Fruit fly (Drosophila melanogaster) whole organism, embryonic: ENCODE data around the gene msd1.

Experiments used
- CG10147 ChIP-seq: fragments of 200-800 bp; sonication (Bioruptor generic); optimal IDR thresholded peaks from 2 replicates; lab custom pipeline; 2019; ENCODE audit warnings: missing biosample characterization, mild to moderate bottlenecking, missing genetic modification characterization, moderate library complexity
- CG10267 ChIP-seq: fragments of 200-800 bp; sonication (Bioruptor generic); optimal IDR thresholded peaks from 2 replicates; lab custom pipeline; 2018; ENCODE audit warnings: missing biosample characterization, mild to moderate bottlenecking, missing genetic modification characterization, moderate library complexity
- CG10274 ChIP-seq: fragments of 200-800 bp; sonication (Bioruptor generic); optimal IDR thresholded peaks from 3 replicates; lab custom pipeline; 2017; ENCODE audit warnings: missing biosample characterization, mild to moderate bottlenecking, missing genetic modification characterization
- CG11093 ChIP-seq: fragments of 200-800 bp; sonication (Bioruptor generic); IDR thresholded peaks from 3 replicates; pipeline ENCODE4 v1.3.6; 2022; ENCODE audit warnings: missing biosample characterization, missing genetic modification characterization
- CG11247 ChIP-seq: fragments of 200-800 bp; sonication (Bioruptor generic); IDR thresholded peaks from 2 replicates; pipeline ENCODE4 v1.3.6; 2022; ENCODE audit warnings: missing biosample characterization, missing genetic modification characterization
- CG11696 ChIP-seq: fragments of 200-800 bp; sonication (Bioruptor generic); IDR thresholded peaks from 2 replicates; pipeline ENCODE4 v1.3.6; 2022; ENCODE audit warnings: missing biosample characterization, missing genetic modification characterization
- CG1233 ChIP-seq: fragments of 200-800 bp; sonication (Bioruptor generic); optimal IDR thresholded peaks from 4 replicates; lab custom pipeline; 2018; ENCODE audit warnings: missing biosample characterization, mild to moderate bottlenecking, missing genetic modification characterization
- CG12659 ChIP-seq: fragments of 200-800 bp; sonication (Bioruptor generic); optimal IDR thresholded peaks from 3 replicates; lab custom pipeline; 2017; ENCODE audit warnings: mild to moderate bottlenecking, missing biosample characterization, missing genetic modification reagents, missing genetic modification characterization
- CG13424 ChIP-seq: fragments of 200-800 bp; sonication (Bioruptor generic); optimal IDR thresholded peaks from 2 replicates; lab custom pipeline; 2019; ENCODE audit warnings: missing biosample characterization, mild to moderate bottlenecking, missing genetic modification characterization, moderate library complexity
- CG17186 ChIP-seq: fragments of 200-800 bp; sonication (Bioruptor generic); optimal IDR thresholded peaks from 3 replicates; lab custom pipeline; 2017; ENCODE audit warnings: missing biosample characterization, missing genetic modification reagents, missing genetic modification characterization
- CG17385 ChIP-seq: fragments of 200-800 bp; sonication (Bioruptor generic); optimal IDR thresholded peaks from 3 replicates; lab custom pipeline; 2018; ENCODE audit warnings: missing biosample characterization, mild to moderate bottlenecking, missing genetic modification characterization
- CG17802 ChIP-seq: fragments of 200-800 bp; sonication (Bioruptor generic); optimal IDR thresholded peaks from 2 replicates; lab custom pipeline; 2018; ENCODE audit warnings: missing biosample characterization, mild to moderate bottlenecking, missing genetic modification characterization, moderate library complexity
- CG18476 ChIP-seq: fragments of 200-800 bp; sonication (Bioruptor generic); optimal IDR thresholded peaks from 2 replicates; lab custom pipeline; 2016; ENCODE audit warnings: missing biosample characterization, mild to moderate bottlenecking, missing genetic modification characterization
- CG18764 ChIP-seq: fragments of 200-800 bp; sonication (Bioruptor generic); optimal IDR thresholded peaks from 3 replicates; lab custom pipeline; 2016; ENCODE audit warnings: missing biosample characterization, missing genetic modification characterization
- CG2116 ChIP-seq: fragments of 200-800 bp; sonication (Bioruptor generic); optimal IDR thresholded peaks from 3 replicates; lab custom pipeline; 2018; ENCODE audit warnings: missing biosample characterization, mild to moderate bottlenecking, missing genetic modification characterization
- CG30431 ChIP-seq: fragments of 200-800 bp; sonication (Bioruptor generic); optimal IDR thresholded peaks from 2 replicates; lab custom pipeline; 2017; ENCODE audit warnings: missing biosample characterization, missing genetic modification characterization
- CG32772 ChIP-seq: fragments of 200-800 bp; sonication (Bioruptor generic); IDR thresholded peaks from 2 replicates; pipeline ENCODE4 v1.3.6; 2022; ENCODE audit warnings: missing biosample characterization, missing genetic modification characterization
- CG43689 ChIP-seq: fragments of 200-800 bp; sonication (Bioruptor generic); IDR thresholded peaks from 2 replicates; pipeline ENCODE4 v1.3.6; 2022; ENCODE audit warnings: missing biosample characterization, missing genetic modification characterization
- CG4404 ChIP-seq: fragments of 200-800 bp; sonication (Bioruptor generic); IDR thresholded peaks from 2 replicates; pipeline ENCODE4 v1.3.6; 2022; ENCODE audit warnings: missing biosample characterization, missing genetic modification characterization
- CG5180 ChIP-seq: fragments of 200-800 bp; sonication (Bioruptor generic); optimal IDR thresholded peaks from 3 replicates; lab custom pipeline; 2017; ENCODE audit warnings: missing biosample characterization, missing genetic modification characterization, mild to moderate bottlenecking, moderate library complexity, missing genetic modification reagents
- CG5953 ChIP-seq: fragments of 200-800 bp; sonication (Bioruptor generic); IDR thresholded peaks from 2 replicates; pipeline ENCODE4 v1.3.6; 2022; ENCODE audit warnings: missing biosample characterization, missing genetic modification characterization
- CG6654 ChIP-seq: fragments of 200-800 bp; sonication (Bioruptor generic); optimal IDR thresholded peaks from 2 replicates; lab custom pipeline; 2017; ENCODE audit warnings: missing biosample characterization, mild to moderate bottlenecking, missing genetic modification characterization
- CG7963 ChIP-seq: fragments of 200-800 bp; sonication (Bioruptor generic); IDR thresholded peaks from 3 replicates; pipeline ENCODE4 v1.3.6; 2022; ENCODE audit warnings: missing biosample characterization, missing genetic modification characterization; ENCODE audit not compliant: partially characterized antibody
- CG8388 ChIP-seq: fragments of 200-800 bp; sonication (Bioruptor generic); optimal IDR thresholded peaks from 2 replicates; lab custom pipeline; 2019; ENCODE audit warnings: missing biosample characterization, mild to moderate bottlenecking, missing genetic modification characterization, moderate library complexity
- CG9727 ChIP-seq: fragments of 200-800 bp; sonication (Bioruptor generic); optimal IDR thresholded peaks from 3 replicates; lab custom pipeline; 2017; ENCODE audit warnings: missing biosample characterization, mild to moderate bottlenecking, missing genetic modification characterization
- D19B ChIP-seq: fragments of 200-800 bp; sonication (Bioruptor generic); optimal IDR thresholded peaks from 2 replicates; lab custom pipeline; 2017; ENCODE audit warnings: missing biosample characterization, mild to moderate bottlenecking, missing genetic modification characterization
- ERR ChIP-seq: fragments of 200-800 bp; sonication (Bioruptor generic); optimal IDR thresholded peaks from 2 replicates; lab custom pipeline; 2016; ENCODE audit warnings: missing biosample characterization, missing genetic modification characterization
- H2.0 ChIP-seq: fragments of 200-800 bp; sonication (Bioruptor generic); IDR thresholded peaks from 2 replicates; pipeline ENCODE4 v1.3.6; 2022; ENCODE audit warnings: missing biosample characterization, missing genetic modification characterization
- Hr3 ChIP-seq: fragments of 200-800 bp; sonication (Bioruptor generic); optimal IDR thresholded peaks from 3 replicates; lab custom pipeline; 2016; ENCODE audit warnings: missing biosample characterization, missing genetic modification characterization
- Jarid2 ChIP-seq: fragments of 200-800 bp; sonication (Bioruptor generic); optimal IDR thresholded peaks from 3 replicates; lab custom pipeline; 2017; ENCODE audit warnings: mild to moderate bottlenecking, missing biosample characterization, missing genetic modification reagents, missing genetic modification characterization
- Mrtf ChIP-seq: fragments of 200-800 bp; sonication (Bioruptor generic); IDR thresholded peaks from 3 replicates; pipeline ENCODE4 v1.3.6; 2022; ENCODE audit warnings: missing biosample characterization, missing genetic modification characterization
- PHDP ChIP-seq: fragments of 200-800 bp; sonication (Bioruptor generic); optimal IDR thresholded peaks from 3 replicates; lab custom pipeline; 2018; ENCODE audit warnings: missing biosample characterization, mild to moderate bottlenecking, missing genetic modification characterization, moderate library complexity
- Sox100B ChIP-seq: fragments of 200-800 bp; sonication (Bioruptor generic); optimal IDR thresholded peaks from 3 replicates; lab custom pipeline; 2018; ENCODE audit warnings: missing biosample characterization, mild to moderate bottlenecking, missing genetic modification characterization
- Trl ChIP-seq, 3 experiments: fragments of >200 bp in 2 of 3; fragments of 200-800 bp in 1 of 3; sonication (Bioruptor generic) in 1 of 3; optimal IDR thresholded peaks; 2 replicates in 1 of 3; 3 replicates in 2 of 3; lab custom pipeline; 2016 to 2017; ENCODE audit warnings: missing biosample characterization in 1 of 3, missing genetic modification characterization in 1 of 3
- amos ChIP-seq: fragments of 200-800 bp; sonication (Bioruptor generic); IDR thresholded peaks from 2 replicates; pipeline ENCODE4 v1.3.6; 2022; ENCODE audit warnings: missing biosample characterization, missing genetic modification characterization; ENCODE audit not compliant: partially characterized antibody
- caup ChIP-seq: fragments of 200-800 bp; sonication (Bioruptor generic); optimal IDR thresholded peaks from 3 replicates; lab custom pipeline; 2017; ENCODE audit warnings: missing biosample characterization, mild to moderate bottlenecking, missing genetic modification characterization, moderate library complexity; ENCODE audit not compliant: severe bottlenecking
- croc ChIP-seq: fragments of 200-800 bp; sonication (Bioruptor generic); conservative IDR thresholded peaks from 3 replicates; pipeline ENCODE4 v1.3.6; 2022; ENCODE audit warnings: missing biosample characterization, missing genetic modification characterization
- esg ChIP-seq: fragments of 200-800 bp; sonication (Bioruptor generic); conservative IDR thresholded peaks from 2 replicates; pipeline ENCODE4 v1.3.6; 2022; ENCODE audit warnings: missing biosample characterization, missing genetic modification characterization
- grau ChIP-seq: fragments of 200-800 bp; optimal IDR thresholded peaks from 3 replicates; lab custom pipeline; 2019; ENCODE audit warnings: missing biosample characterization, mild to moderate bottlenecking, missing genetic modification characterization, moderate library complexity
- her ChIP-seq: fragments of 200-800 bp; sonication (Bioruptor generic); optimal IDR thresholded peaks from 2 replicates; lab custom pipeline; 2016; ENCODE audit warnings: missing biosample characterization, missing genetic modification characterization
- nmo ChIP-seq: fragments of 200-800 bp; sonication (Bioruptor generic); optimal IDR thresholded peaks from 2 replicates; lab custom pipeline; 2018; ENCODE audit warnings: missing biosample characterization, mild to moderate bottlenecking, missing genetic modification characterization, moderate library complexity
- odd ChIP-seq: fragments of 200-800 bp; sonication (Bioruptor generic); optimal IDR thresholded peaks from 2 replicates; lab custom pipeline; 2017; ENCODE audit warnings: missing biosample characterization, mild to moderate bottlenecking, missing genetic modification characterization
- pita ChIP-seq: fragments of 200-800 bp; sonication (Bioruptor generic); optimal IDR thresholded peaks from 2 replicates; lab custom pipeline; 2017; ENCODE audit warnings: missing biosample characterization, mild to moderate bottlenecking, missing genetic modification characterization
- seq ChIP-seq: fragments of 200-800 bp; sonication (Bioruptor generic); IDR thresholded peaks from 2 replicates; pipeline ENCODE4 v1.3.6; 2022; ENCODE audit warnings: missing biosample characterization, missing genetic modification characterization
- sima ChIP-seq: fragments of 200-800 bp; sonication (Bioruptor generic); optimal IDR thresholded peaks from 2 replicates; lab custom pipeline; 2016; ENCODE audit warnings: missing biosample characterization, missing genetic modification characterization
- slbo ChIP-seq: fragments of 200-800 bp; sonication (Bioruptor generic); IDR thresholded peaks from 2 replicates; pipeline ENCODE4 v1.3.6; 2022; ENCODE audit warnings: missing biosample characterization, missing genetic modification characterization
- toy ChIP-seq: fragments of 200-800 bp; sonication (Bioruptor generic); IDR thresholded peaks from 2 replicates; pipeline ENCODE4 v1.3.6; 2022; ENCODE audit warnings: missing biosample characterization, missing genetic modification characterization
- twi ChIP-seq: fragments of 200-800 bp; optimal IDR thresholded peaks from 2 replicates; lab custom pipeline; 2019; ENCODE audit warnings: missing biosample characterization, mild to moderate bottlenecking, missing genetic modification characterization, moderate library complexity

The msd1 gene

dm6 chr3L:1319097-1319725, 12.3 kb upstream of the msd1 start (continued):
- TF ChIP-seq seq (GFP tag; lab: Robert Waterston, UW) (peak; percentile 58; the same call in 1 of the 2 replicates), CG1233 (GFP tag; lab: Kevin White, UChicago) (peak; percentile 64), slbo (peak; percentile 48; the same call in 1 of the 2 replicates), CG5180 (GFP tag; lab: Kevin White, UChicago) (peak; percentile 73), CG30431 (GFP tag; lab: Kevin White, UChicago) (peak; percentile 42), croc (peak; percentile 79), CG2116 (GFP tag; lab: Kevin White, UChicago) (peak; percentile 19), CG7963 (GFP tag; lab: Robert Waterston, UW) (no peak), grau (peak; percentile 66), Mrtf (GFP tag; lab: Robert Waterston, UW) (peak; percentile 56; the same call in 1 of the 3 replicates), CG5953 (peak; percentile 80), CG18476 (GFP tag; lab: Kevin White, UChicago) (peak; percentile 65), CG43689 (peak; percentile 30; the same call in 1 of the 2 replicates), CG13424 (tag; lab: Kevin White, UChicago) (peak; percentile 81), Hr3 (peak; percentile 48), pita (GFP tag; lab: Kevin White, UChicago) (no peak), sima (no peak), CG18764 (GFP tag; lab: Kevin White, UChicago) (peak; percentile 64), D19B (GFP tag; lab: Kevin White, UChicago) (no peak), amos (GFP tag; lab: Robert Waterston, UW) (no peak), twi (tag; lab: Kevin White, UChicago) (peak; percentile 26), esg (GFP tag; lab: Robert Waterston, UW) (peak; percentile 74), PHDP (tag; lab: Kevin White, UChicago) (peak; percentile 72), CG17186 (GFP tag; lab: Kevin White, UChicago) (peak; percentile 39), CG6654 (GFP tag; lab: Kevin White, UChicago) (peak; percentile 51), CG17802 (peak; percentile 71), CG10147 (GFP tag; lab: Kevin White, UChicago) (peak; percentile 44), odd (GFP tag; lab: Kevin White, UChicago) (peak; percentile 72), Jarid2 (peak; percentile 7), CG8388 (peak; percentile 79), nmo (peak; percentile 85), CG12659 (peak; percentile 74), toy (no peak), H2.0 (GFP tag; lab: Robert Waterston, UW) (peak; percentile 76), Trl (optimal IDR thresholded peaks at IDR 0.05; lab: Kevin White, UChicago) (no peak), Trl (GFP tag; optimal IDR thresholded peaks at IDR 0.05; lab: Kevin White, UChicago) (peak; percentile 60), CG11696 (GFP tag; lab: Robert Waterston, UW) (no peak), CG32772 (peak; percentile 86), CG4404 (GFP tag; lab: Robert Waterston, UW) (0 out of 2 replicates have a peak, but pooled peaks have one; percentile 29), CG11093 (GFP tag; lab: Robert Waterston, UW) (peak; percentile 66; the same call in 2 of the 3 replicates), caup (GFP tag; lab: Kevin White, UChicago) (peak; percentile 24), Sox100B (peak; percentile 75), CG11247 (GFP tag; lab: Robert Waterston, UW) (peak; percentile 66), CG10274 (GFP tag; lab: Kevin White, UChicago) (peak; percentile 10), ERR (GFP tag; lab: Kevin White, UChicago) (no peak), her (GFP tag; lab: Kevin White, UChicago) (peak; percentile 5), CG10267 (tag; lab: Kevin White, UChicago) (peak; percentile 21), CG17385 (GFP tag; lab: Kevin White, UChicago) (peak; percentile 75), CG9727 (GFP tag; lab: Kevin White, UChicago) (peak; percentile 3)
